Fruit fly (Drosophila melanogaster) S2 (cell line): Measurements from ENCODE around the gene DZIP1.

Experiments used
- CG8478 ChIP-seq: fragments of >200 bp; optimal IDR thresholded peaks from 2 replicates; lab custom pipeline; 2018
- CTCF ChIP-seq, 2 experiments: fragments of >200 bp; optimal IDR thresholded peaks; 2 replicates each; lab custom pipeline; 2018

Gene DZIP1

dm6 chr3R:24514652-24515328 is at the start of gene DZIP1, which contains the start of gene nAChRbeta2:
Gene DZIP1 (plus strand): TSS chr3R:24515278.
Gene nAChRbeta2 (minus strand): TSS chr3R:24515106.
- TF ChIP-seq CTCF (optimal IDR thresholded peaks at IDR 0.05; lab: Kevin White, UChicago): no peak
- no peak for TF ChIP-seq CG8478 (lab: Kevin White, UChicago)

dm6 chr3R:24467237-24467636 is 47.8 kb upstream of the DZIP1 start:
- TF ChIP-seq CTCF (optimal IDR thresholded peaks at IDR 0.05; lab: Kevin White, UChicago) (no peak), CG8478 (lab: Kevin White, UChicago) (no peak)

dm6 chr3R:24469097-24469496 is 46.0 kb upstream of the DZIP1 start, which contains the start of gene CG31128:
Gene CG31128 (plus strand): TSS chr3R:24469397.
- TF ChIP-seq CG8478 (lab: Kevin White, UChicago): no peak
- no peak for TF ChIP-seq CTCF (optimal IDR thresholded peaks at IDR 0.05; lab: Kevin White, UChicago)

- TF ChIP-seq CTCF (optimal IDR thresholded peaks at IDR 0.05; lab: Kevin White, UChicago) (no peak), CG8478 (lab: Kevin White, UChicago) (no peak)
Observed at dm6 chr3R:24474760-24475159, 40.3 kb upstream of the DZIP1 start.

dm6 chr3R:24481040-24481439 is 34.0 kb upstream of the DZIP1 start:
- TF ChIP-seq CG8478 (lab: Kevin White, UChicago) (no peak), CTCF (optimal IDR thresholded peaks at IDR 0.05; lab: Kevin White, UChicago) (no peak)

dm6 chr3R:24484990-24485478 is 30.0 kb upstream of the DZIP1 start, which contains the start of gene nAChRalpha2:
Gene nAChRalpha2 (plus strand): TSS chr3R:24485428.
- TF ChIP-seq CTCF (optimal IDR thresholded peaks at IDR 0.05; lab: Kevin White, UChicago) (no peak), CG8478 (lab: Kevin White, UChicago) (no peak)

dm6 chr3R:24496084-24496483 is 19.0 kb upstream of the DZIP1 start:
- TF ChIP-seq CG8478 (lab: Kevin White, UChicago) (no peak), CTCF (optimal IDR thresholded peaks at IDR 0.05; lab: Kevin White, UChicago) (no peak)

dm6 chr3R:24503627-24504026 is 11.5 kb upstream of the DZIP1 start:
- TF ChIP-seq CG8478 (lab: Kevin White, UChicago): no peak
- peak; percentile 59 to 70 for TF ChIP-seq CTCF (optimal IDR thresholded peaks at IDR 0.05; lab: Kevin White, UChicago)

dm6 chr3R:24518150-24518580 is 3.1 kb downstream of the DZIP1 start, which contains the start of gene Pp1alpha-96A:
Gene Pp1alpha-96A (plus strand): TSS chr3R:24518270.
- TF ChIP-seq CG8478 (lab: Kevin White, UChicago): no peak
- no peak for TF ChIP-seq CTCF (optimal IDR thresholded peaks at IDR 0.05; lab: Kevin White, UChicago)

dm6 chr3R:24521313-24521712 is 6.2 kb downstream of the DZIP1 start:
- TF ChIP-seq CTCF (optimal IDR thresholded peaks at IDR 0.05; lab: Kevin White, UChicago): no peak
- no peak for TF ChIP-seq CG8478 (lab: Kevin White, UChicago)

dm6 chr3R:24523578-24523977 is 8.5 kb downstream of the DZIP1 start, which contains the start of gene CG13622:
Gene CG13622 (minus strand): TSS chr3R:24523678.
- no peak for TF ChIP-seq CG8478 (lab: Kevin White, UChicago)
- TF ChIP-seq CTCF (optimal IDR thresholded peaks at IDR 0.05; lab: Kevin White, UChicago): no peak

dm6 chr3R:24524426-24524974 is 9.4 kb downstream of the DZIP1 start, which contains the start of gene Jhbp12:
Gene Jhbp12 (plus strand): TSS chr3R:24524794.
- TF ChIP-seq CTCF (optimal IDR thresholded peaks at IDR 0.05; lab: Kevin White, UChicago) (no peak), CG8478 (lab: Kevin White, UChicago) (no peak)

dm6 chr3R:24525983-24526661 is 11.0 kb downstream of the DZIP1 start:
- TF ChIP-seq CTCF (optimal IDR thresholded peaks at IDR 0.05; lab: Kevin White, UChicago) (no peak), CG8478 (lab: Kevin White, UChicago) (no peak)

dm6 chr3R:24527845-24528244 is 12.8 kb downstream of the DZIP1 start, which contains the start of gene CG6607:
Gene CG6607 (plus strand): TSS chr3R:24528047.
- no peak for TF ChIP-seq CTCF (optimal IDR thresholded peaks at IDR 0.05; lab: Kevin White, UChicago)
- no peak for TF ChIP-seq CG8478 (lab: Kevin White, UChicago)
